Fruit fly (Drosophila melanogaster): Measurements from ENCODE around the gene Mgat2.
A peak's percentile ranks its signal among the peaks of the same experiment; 100 is the strongest.

Mgat2 gene

DNA sequence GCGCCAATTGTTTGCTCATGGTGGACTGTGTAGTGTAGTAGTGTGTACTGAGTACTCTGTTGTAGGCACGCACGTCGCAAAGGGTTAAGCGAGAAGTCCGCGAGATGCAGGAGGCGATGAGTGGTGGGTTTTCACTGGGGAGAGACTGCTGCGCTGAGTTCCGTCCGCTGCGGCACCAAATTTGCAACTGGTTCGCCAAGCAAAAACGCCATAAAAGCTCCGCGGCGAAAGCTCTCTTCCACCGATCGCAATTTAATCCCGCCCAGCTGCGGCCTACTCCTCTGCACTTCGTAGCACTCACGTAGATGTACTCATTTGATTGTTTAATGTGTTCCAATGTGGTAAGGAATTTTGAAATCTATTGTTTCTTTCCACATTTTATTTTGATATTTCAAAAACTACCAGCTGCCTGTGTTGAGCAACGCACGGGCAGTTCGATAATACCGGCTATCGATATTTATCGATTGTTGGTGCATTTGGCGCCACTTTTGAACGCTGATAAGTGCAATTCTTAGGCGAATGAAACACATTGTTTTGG lies 7.0 kb downstream of the Mgat2 start, which contains the start of gene CG7920 (continued):
- TF ChIP-seq ro (GFP tag; IDR thresholded peaks at IDR 0.05) (no peak), CG2678 (tag; optimal IDR thresholded peaks at IDR 0.05) (peak; percentile 10), sc (optimal IDR thresholded peaks at IDR 0.05) (no peak), sc (GFP tag; optimal IDR thresholded peaks at IDR 0.05) (no peak), unc-4 (GFP tag; IDR thresholded peaks at IDR 0.05; ENCODE audit: partially characterized antibody) (peak; percentile 83), CrebB (tag; optimal IDR thresholded peaks at IDR 0.05) (peak; percentile 41), CG6654 (GFP tag; optimal IDR thresholded peaks at IDR 0.05) (no peak), Ada2b (GFP tag; IDR thresholded peaks at IDR 0.05) (no peak), pho (GFP tag; optimal IDR thresholded peaks at IDR 0.05) (peak; percentile 46), Nf-YC (tag; optimal IDR thresholded peaks at IDR 0.05) (peak; percentile 41), ci (GFP tag; IDR thresholded peaks at IDR 0.05) (peak; percentile 48; the same call in 2 of the 3 replicates), CG34422 (GFP tag; IDR thresholded peaks at IDR 0.05) (peak; percentile 55; the same call in 2 of the 3 replicates), NfI (GFP tag; optimal IDR thresholded peaks at IDR 0.05) (peak; percentile 25), Hmr (GFP tag; optimal IDR thresholded peaks at IDR 0.05) (peak; percentile 69), sd (tag; optimal IDR thresholded peaks at IDR 0.05) (peak; percentile 22), CG1024 (GFP tag; IDR thresholded peaks at IDR 0.05) (no peak), Stat92E (GFP tag; optimal IDR thresholded peaks at IDR 0.05) (peak in 1 of 3 experiments; percentile 9), H2.0 (GFP tag; IDR thresholded peaks at IDR 0.05) (no peak), Bteb2 (GFP tag; optimal IDR thresholded peaks at IDR 0.05) (peak; percentile 29), CG7987 (GFP tag; optimal IDR thresholded peaks at IDR 0.05) (peak; percentile 0), CG15269 (tag; optimal IDR thresholded peaks at IDR 0.05) (peak; percentile 10), Ptx1 (GFP tag; IDR thresholded peaks at IDR 0.05) (0 out of 2 replicates have a peak, but pooled peaks have one; percentile 8), lov (optimal IDR thresholded peaks at IDR 0.05) (no peak), lov (GFP tag; IDR thresholded peaks at IDR 0.05) (no peak), tin (GFP tag; optimal IDR thresholded peaks at IDR 0.05) (peak; percentile 9), stwl (tag; optimal IDR thresholded peaks at IDR 0.05) (peak; percentile 44), cwo (GFP tag; optimal IDR thresholded peaks at IDR 0.05) (peak; percentile 2), CG30403 (GFP tag; optimal IDR thresholded peaks at IDR 0.05) (peak; percentile 22), cato (GFP tag; optimal IDR thresholded peaks at IDR 0.05; ENCODE audit: borderline replicate concordance) (no peak), nom (GFP tag; optimal IDR thresholded peaks at IDR 0.05) (peak; percentile 77), Hey (tag; optimal IDR thresholded peaks at IDR 0.05) (no peak), CG15514 (GFP tag; optimal IDR thresholded peaks at IDR 0.05) (peak; percentile 98), br (optimal IDR thresholded peaks at IDR 0.05) (no peak), Bdp1 (GFP tag; optimal IDR thresholded peaks at IDR 0.05) (no peak), CG12942 (GFP tag; optimal IDR thresholded peaks at IDR 0.05) (peak; percentile 18), maf-S (GFP tag; optimal IDR thresholded peaks at IDR 0.05) (peak; percentile 10), CG2129 (GFP tag; IDR thresholded peaks at IDR 0.05; ENCODE audit: partially characterized antibody) (peak; percentile 40), CG34224 (GFP tag; IDR thresholded peaks at IDR 0.05; ENCODE audit: partially characterized antibody) (peak; percentile 81), CG16815 (GFP tag; optimal IDR thresholded peaks at IDR 0.05) (no peak), CG11247 (GFP tag; IDR thresholded peaks at IDR 0.05) (0 out of 2 replicates have a peak, but pooled peaks have one; percentile 6), knrl (GFP tag; IDR thresholded peaks at IDR 0.05; ENCODE audit: partially characterized antibody) (peak; percentile 76), CG17829 (tag; optimal IDR thresholded peaks at IDR 0.05) (peak; percentile 41), CG10543 (GFP tag; optimal IDR thresholded peaks at IDR 0.05) (peak; percentile 58), gfzf (GFP tag; optimal IDR thresholded peaks at IDR 0.05) (peak; percentile 48), CG10321 (GFP tag; IDR thresholded peaks at IDR 0.05) (0 out of 2 replicates have a peak, but pooled peaks have one; percentile 27), CG6854 (GFP tag; optimal IDR thresholded peaks at IDR 0.05) (peak; percentile 43), CG2116 (GFP tag; optimal IDR thresholded peaks at IDR 0.05) (peak; percentile 75), CG1647 (GFP tag; optimal IDR thresholded peaks at IDR 0.05) (no peak), CG3847 (GFP tag; IDR thresholded peaks at IDR 0.05) (peak; percentile 36; the same call in 1 of the 2 replicates), CG3838 (GFP tag; optimal IDR thresholded peaks at IDR 0.05) (no peak)

Measured in whole organism, embryonic.